Worm (Caenorhabditis elegans) whole organism, young adult: ENCODE results near the gene hmg-5.

Source experiments
- F49E8.2 ChIP-seq: sonication (generic microtip); optimal IDR thresholded peaks from 3 replicates; lab custom pipeline; 2017; ENCODE audit warnings: missing genetic modification characterization, mild to moderate bottlenecking, missing compliant biosample characterization, antibody characterized with exemption, moderate library complexity; ENCODE audit not compliant: insufficient read depth
- T26A5.8 ChIP-seq: sonication (generic microtip); optimal IDR thresholded peaks from 2 replicates; lab custom pipeline; 2016; ENCODE audit warnings: missing genetic modification characterization, missing compliant biosample characterization
- ama-1 ChIP-seq, 3 experiments: fragments of 150-350 bp in 1 of 3; sonication (generic microtip) in 2 of 3; optimal IDR thresholded peaks; 2 replicates each; lab custom pipeline; 2014 to 2018; ENCODE audit warnings: missing biosample characterization in 2 of 3, missing genetic modification characterization in 2 of 3, missing genetic modification reagents in 2 of 3
- cebp-2 ChIP-seq: fragments of 200-800 bp; sonication (Bioruptor generic); IDR thresholded peaks from 2 replicates; pipeline ENCODE4 v1.3.6; 2022; ENCODE audit warnings: missing genetic modification characterization, missing compliant biosample characterization
- hrde-1 ChIP-seq: sonication (generic microtip); optimal IDR thresholded peaks from 2 replicates; lab custom pipeline; 2016; ENCODE audit warnings: missing genetic modification characterization, mild to moderate bottlenecking, missing compliant biosample characterization, moderate library complexity, missing genotype, missing genetic modification reagents, borderline replicate concordance
- hsf-1 ChIP-seq: fragments of 200-800 bp; sonication (Bioruptor generic); IDR thresholded peaks from 2 replicates; pipeline ENCODE4 v1.3.6; 2022; ENCODE audit warnings: missing genetic modification reagents, missing genetic modification characterization, missing compliant biosample characterization
- mes-4 ChIP-seq: sonication (generic microtip); optimal IDR thresholded peaks from 2 replicates; lab custom pipeline; 2016; ENCODE audit warnings: missing genotype, missing genetic modification characterization, missing compliant biosample characterization
- mxl-1 ChIP-seq: sonication (generic microtip); optimal IDR thresholded peaks from 2 replicates; lab custom pipeline; 2016; ENCODE audit warnings: missing genetic modification characterization, missing compliant biosample characterization
- rpc-1 ChIP-seq, 2 experiments: fragments of 150-350 bp in 1 of 2; sonication (generic microtip) in 1 of 2; optimal IDR thresholded peaks; 2 replicates each; lab custom pipeline; 2014 to 2018; ENCODE audit warnings: missing biosample characterization in 1 of 2, missing genetic modification characterization in 1 of 2, missing genetic modification reagents in 1 of 2, missing genotype in 1 of 2
- sdz-38 ChIP-seq: sonication (generic microtip); optimal IDR thresholded peaks from 2 replicates; lab custom pipeline; 2016; ENCODE audit warnings: missing genotype, missing genetic modification characterization, missing compliant biosample characterization
- sea-2 ChIP-seq: fragments of 200-800 bp; sonication (Bioruptor generic); IDR thresholded peaks from 2 replicates; pipeline ENCODE4 v1.3.6; 2022; ENCODE audit warnings: missing genetic modification characterization, missing compliant biosample characterization
- snpc-3.4 ChIP-seq: sonication (generic microtip); optimal IDR thresholded peaks from 2 replicates; lab custom pipeline; 2017; ENCODE audit warnings: missing genetic modification characterization, mild to moderate bottlenecking, missing compliant biosample characterization, antibody characterized with exemption, moderate library complexity, missing genotype, missing genetic modification reagents

DNA sequence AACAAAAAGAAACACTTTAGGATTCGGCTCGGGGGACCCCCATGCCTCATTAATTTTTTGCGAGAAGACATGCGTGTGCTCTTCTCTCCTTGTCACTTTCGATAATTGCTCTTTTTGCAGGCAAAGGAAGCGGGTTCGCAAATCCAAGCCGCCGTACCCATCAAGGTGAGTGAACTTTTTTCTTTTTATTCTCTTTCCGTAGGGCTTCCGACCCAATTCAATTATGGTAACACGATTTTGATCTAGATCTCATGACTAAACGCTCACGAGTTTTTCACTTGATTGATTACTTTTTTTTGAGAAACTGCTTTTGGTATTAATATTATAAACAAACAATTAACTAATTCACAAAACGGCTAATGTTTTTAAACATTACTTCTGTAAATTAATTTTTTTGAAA is 33.5 kb downstream of the hmg-5 start:
- no peak for TF ChIP-seq sdz-38 (tag; lab: Kevin White, UChicago)
- TF ChIP-seq F49E8.2 (tag; lab: Kevin White, UChicago): no peak
- no peak for TF ChIP-seq cebp-2 (GFP tag; lab: Robert Waterston, UW)
- TF ChIP-seq hrde-1 (tag; lab: Kevin White, UChicago): no peak
- no peak for TF ChIP-seq snpc-3.4
- TF ChIP-seq sea-2 (GFP tag; lab: Robert Waterston, UW): no peak
- TF ChIP-seq rpc-1 (optimal IDR thresholded peaks at IDR 0.05; lab: Kevin White, UChicago): no peak
- no peak for TF ChIP-seq rpc-1 (tag; optimal IDR thresholded peaks at IDR 0.05; lab: Kevin White, UChicago)
- no peak for TF ChIP-seq T26A5.8
- TF ChIP-seq hsf-1 (GFP tag; lab: Robert Waterston, UW): no peak
- TF ChIP-seq ama-1 (optimal IDR thresholded peaks at IDR 0.05; lab: Kevin White, UChicago): no peak
- no peak for TF ChIP-seq ama-1 (GFP tag; optimal IDR thresholded peaks at IDR 0.05; lab: Kevin White, UChicago)
- TF ChIP-seq mxl-1: no peak
- TF ChIP-seq mes-4: no peak
